Worm (Caenorhabditis elegans) whole organism, young adult: ENCODE results near the gene F13D12.8.

Experiments used
- B0336.3 ChIP-seq: fragments of 200-800 bp; sonication (Bioruptor generic); IDR thresholded peaks from 2 replicates; pipeline ENCODE4 v1.3.6; 2022; ENCODE audit warnings: missing genetic modification characterization, missing compliant biosample characterization
- C06A6.2 ChIP-seq: fragments of 200-800 bp; sonication (Bioruptor generic); conservative IDR thresholded peaks from 2 replicates; pipeline ENCODE4 v1.3.6; 2022; ENCODE audit warnings: missing genetic modification characterization, missing compliant biosample characterization
- F10E7.11 ChIP-seq: sonication (generic microtip); optimal IDR thresholded peaks from 2 replicates; lab custom pipeline; 2017; ENCODE audit warnings: mild to moderate bottlenecking, missing genetic modification characterization, moderate library complexity, missing compliant biosample characterization
- F22D6.2 ChIP-seq: sonication (generic microtip); optimal IDR thresholded peaks from 2 replicates; lab custom pipeline; 2016; ENCODE audit warnings: mild to moderate bottlenecking, missing genetic modification characterization, missing compliant biosample characterization
- F39B2.1 ChIP-seq: fragments of 200-800 bp; sonication (Bioruptor generic); IDR thresholded peaks from 2 replicates; pipeline ENCODE4 v1.3.6; 2022; ENCODE audit warnings: missing genetic modification reagents, missing genetic modification characterization, missing compliant biosample characterization
- F55B11.4 ChIP-seq: sonication (generic microtip); optimal IDR thresholded peaks from 2 replicates; lab custom pipeline; 2016; ENCODE audit warnings: missing compliant biosample characterization, missing genetic modification characterization, borderline replicate concordance; ENCODE audit not compliant: insufficient read depth
- K11D2.4 ChIP-seq: fragments of 200-800 bp; sonication (Bioruptor generic); IDR thresholded peaks from 2 replicates; pipeline ENCODE4 v1.3.6; 2022; ENCODE audit warnings: missing genetic modification reagents, missing genetic modification characterization, missing compliant biosample characterization
- K12H6.12 ChIP-seq: fragments of 200-800 bp; sonication (Bioruptor generic); optimal IDR thresholded peaks from 2 replicates; lab custom pipeline; 2018; ENCODE audit warnings: mild to moderate bottlenecking, missing genetic modification characterization, missing compliant biosample characterization
- T07F8.4 ChIP-seq: sonication (generic microtip); optimal IDR thresholded peaks from 2 replicates; lab custom pipeline; 2016; ENCODE audit warnings: mild to moderate bottlenecking, missing genetic modification characterization, moderate library complexity, missing compliant biosample characterization
- T26A5.8 ChIP-seq: sonication (generic microtip); optimal IDR thresholded peaks from 2 replicates; lab custom pipeline; 2016; ENCODE audit warnings: missing genetic modification characterization, missing compliant biosample characterization
- Y53G8AR.9 ChIP-seq: fragments of 200-800 bp; sonication (Bioruptor generic); conservative IDR thresholded peaks from 2 replicates; pipeline ENCODE4 v1.3.6; 2022; ENCODE audit warnings: missing genetic modification reagents, missing genetic modification characterization, missing compliant biosample characterization
- Y56A3A.18 ChIP-seq: fragments of 200-800 bp; sonication (Bioruptor generic); IDR thresholded peaks from 2 replicates; pipeline ENCODE4 v1.3.6; 2022; ENCODE audit warnings: missing genetic modification reagents, missing genetic modification characterization, missing compliant biosample characterization
- Y67H2A.10 ChIP-seq: fragments of 200-800 bp; sonication (Bioruptor generic); conservative IDR thresholded peaks from 2 replicates; pipeline ENCODE4 v1.3.6; 2022; ENCODE audit warnings: missing genetic modification reagents, missing genetic modification characterization, missing compliant biosample characterization
- akir-1 ChIP-seq: fragments of 200-800 bp; sonication (Bioruptor generic); optimal IDR thresholded peaks from 2 replicates; lab custom pipeline; 2018; ENCODE audit warnings: mild to moderate bottlenecking, missing genetic modification characterization, moderate library complexity, missing compliant biosample characterization
- bed-1 ChIP-seq: fragments of 200-800 bp; sonication (Bioruptor generic); IDR thresholded peaks from 2 replicates; pipeline ENCODE4 v1.3.6; 2022; ENCODE audit warnings: missing genetic modification reagents, missing genetic modification characterization, missing compliant biosample characterization
- ceh-79 ChIP-seq: sonication (generic microtip); optimal IDR thresholded peaks from 2 replicates; lab custom pipeline; 2017; ENCODE audit warnings: mild to moderate bottlenecking, missing genetic modification characterization, missing compliant biosample characterization
- die-1 ChIP-seq: sonication (generic microtip); optimal IDR thresholded peaks from 2 replicates; lab custom pipeline; 2016; ENCODE audit warnings: missing genotype, mild to moderate bottlenecking, missing genetic modification characterization, missing compliant biosample characterization
- efl-1 ChIP-seq: fragments of 150-350 bp; optimal IDR thresholded peaks from 2 replicates; lab custom pipeline; 2014; ENCODE audit warnings: missing biosample characterization, missing genetic modification reagents, missing genetic modification characterization
- ekl-4 ChIP-seq: fragments of 200-800 bp; sonication (Bioruptor generic); IDR thresholded peaks from 2 replicates; pipeline ENCODE4 v1.3.6; 2022; ENCODE audit warnings: missing genetic modification reagents, missing genetic modification characterization, missing compliant biosample characterization
- gei-17 ChIP-seq: fragments of 200-800 bp; sonication (Bioruptor generic); optimal IDR thresholded peaks from 2 replicates; lab custom pipeline; 2018; ENCODE audit warnings: mild to moderate bottlenecking, missing genetic modification characterization, missing compliant biosample characterization
- hlh-26 ChIP-seq: fragments of 200-800 bp; sonication (Bioruptor generic); conservative IDR thresholded peaks from 2 replicates; pipeline ENCODE4 v1.3.6; 2022; ENCODE audit warnings: missing genetic modification reagents, missing genetic modification characterization, missing compliant biosample characterization
- hrde-1 ChIP-seq: sonication (generic microtip); optimal IDR thresholded peaks from 2 replicates; lab custom pipeline; 2016; ENCODE audit warnings: missing genetic modification characterization, mild to moderate bottlenecking, missing compliant biosample characterization, moderate library complexity, missing genotype, missing genetic modification reagents, borderline replicate concordance
- lin-35 ChIP-seq, 3 experiments: fragments of 150-350 bp in 2 of 3; sonication (generic microtip) in 1 of 3; optimal IDR thresholded peaks; 2 replicates each; lab custom pipeline; 2014 to 2018; ENCODE audit warnings: missing biosample characterization in 3 of 3, missing genetic modification characterization in 3 of 3, missing genetic modification reagents in 3 of 3
- lin-40 ChIP-seq: sonication (generic microtip); optimal IDR thresholded peaks from 2 replicates; lab custom pipeline; 2016; ENCODE audit warnings: missing genetic modification characterization, mild to moderate bottlenecking, missing compliant biosample characterization, missing genotype, missing genetic modification reagents
- lin-54 ChIP-seq: fragments of 200-800 bp; sonication (Bioruptor generic); optimal IDR thresholded peaks from 2 replicates; lab custom pipeline; 2018; ENCODE audit warnings: mild to moderate bottlenecking, missing genetic modification characterization, missing compliant biosample characterization
- nfya-1 ChIP-seq: sonication (generic microtip); optimal IDR thresholded peaks from 2 replicates; lab custom pipeline; 2017; ENCODE audit warnings: antibody characterized with exemption, missing compliant biosample characterization, missing genetic modification characterization, borderline replicate concordance; ENCODE audit not compliant: insufficient read depth
- pha-4 ChIP-seq: fragments of 150-350 bp; sonication (generic microtip); optimal IDR thresholded peaks from 2 replicates; lab custom pipeline; 2014; ENCODE audit warnings: missing biosample characterization, missing genetic modification reagents, missing genetic modification characterization
- snpc-4 ChIP-seq, 5 experiments: fragments of 150-350 bp in 1 of 5; sonication (generic microtip) in 4 of 5; optimal IDR thresholded peaks; 2 replicates each; lab custom pipeline; 2014 to 2018; ENCODE audit warnings: missing genetic modification characterization in 5 of 5, missing biosample characterization in 3 of 5, antibody characterized with exemption in 2 of 5, mild to moderate bottlenecking in 2 of 5, missing compliant biosample characterization in 2 of 5, missing genotype in 2 of 5, moderate library complexity in 2 of 5, missing genetic modification reagents in 1 of 5
- somi-1 ChIP-seq: fragments of 200-800 bp; sonication (Bioruptor generic); optimal IDR thresholded peaks from 2 replicates; lab custom pipeline; 2018; ENCODE audit warnings: mild to moderate bottlenecking, missing genetic modification characterization, missing compliant biosample characterization
- tbx-9 ChIP-seq: sonication (generic microtip); optimal IDR thresholded peaks from 2 replicates; lab custom pipeline; 2016; ENCODE audit warnings: borderline replicate concordance, missing genetic modification characterization, inconsistent platforms, missing compliant biosample characterization
- tlf-1 ChIP-seq: fragments of 200-800 bp; sonication (Bioruptor generic); optimal IDR thresholded peaks from 2 replicates; lab custom pipeline; 2018; ENCODE audit warnings: mild to moderate bottlenecking, missing genetic modification characterization, missing compliant biosample characterization
- xnd-1 ChIP-seq: sonication (generic microtip); optimal IDR thresholded peaks from 2 replicates; lab custom pipeline; 2016; ENCODE audit warnings: missing genotype, missing genetic modification reagents, missing genetic modification characterization, missing compliant biosample characterization
- ztf-26 ChIP-seq: sonication (generic microtip); optimal IDR thresholded peaks from 2 replicates; lab custom pipeline; 2017; ENCODE audit warnings: missing genetic modification characterization, missing compliant biosample characterization
- ztf-6 ChIP-seq: fragments of 200-800 bp; sonication (Bioruptor generic); IDR thresholded peaks from 2 replicates; pipeline ENCODE4 v1.3.6; 2022; ENCODE audit warnings: missing genetic modification reagents, missing genetic modification characterization, missing compliant biosample characterization

F13D12.8 gene

ce11 chrII:11724362-11724761 is 8.0 kb downstream of the F13D12.8 start (continued):
- TF ChIP-seq K11D2.4 (GFP tag; lab: Robert Waterston, UW) (no peak), snpc-4 (GFP tag; optimal IDR thresholded peaks at IDR 0.05; lab: Kevin White, UChicago) (no peak), snpc-4 (tag; optimal IDR thresholded peaks at IDR 0.05; lab: Kevin White, UChicago) (peak in 1 of 4 experiments; percentile 5), lin-54 (GFP tag; lab: Kevin White, UChicago) (no peak), lin-40 (tag; lab: Kevin White, UChicago) (peak; percentile 34), efl-1 (GFP tag; lab: Kevin White, UChicago) (peak; percentile 29), pha-4 (no peak), K12H6.12 (tag; lab: Kevin White, UChicago) (peak; percentile 26), xnd-1 (tag; lab: Kevin White, UChicago) (no peak)

- no peak for TF ChIP-seq die-1 (tag; lab: Kevin White, UChicago)
- no peak for TF ChIP-seq F55B11.4 (tag; lab: Kevin White, UChicago)
- TF ChIP-seq gei-17, result no peak
- no peak for TF ChIP-seq lin-35 (GFP tag; optimal IDR thresholded peaks at IDR 0.05; lab: Kevin White, UChicago)
- TF ChIP-seq Y67H2A.10 (GFP tag; lab: Robert Waterston, UW), result no peak
- no peak for TF ChIP-seq Y56A3A.18 (GFP tag; lab: Robert Waterston, UW)
- no peak for TF ChIP-seq C06A6.2 (GFP tag; lab: Robert Waterston, UW)
- TF ChIP-seq Y53G8AR.9 (GFP tag; lab: Robert Waterston, UW), result no peak
- TF ChIP-seq B0336.3 (GFP tag; lab: Robert Waterston, UW), result no peak
- TF ChIP-seq nfya-1, result no peak
- TF ChIP-seq lin-40 (tag; lab: Kevin White, UChicago), result no peak
- TF ChIP-seq somi-1 (GFP tag; lab: Kevin White, UChicago), result no peak
- TF ChIP-seq K11D2.4 (GFP tag; lab: Robert Waterston, UW), result no peak
- TF ChIP-seq, all 124 proteins: peak for 0
Measured at ce11 chrII:11723904-11724303, 8.5 kb downstream of the F13D12.8 start, which contains the start of gene ldh-1. Gene ldh-1, plus strand, starts transcription at chrII:11724204.

- TF ChIP-seq T07F8.4 (tag; lab: Kevin White, UChicago), result no peak
- TF ChIP-seq akir-1 (GFP tag; lab: Kevin White, UChicago), result no peak
- no peak for TF ChIP-seq F10E7.11 (tag; lab: Kevin White, UChicago)
- no peak for TF ChIP-seq tbx-9 (tag; lab: Kevin White, UChicago)
- TF ChIP-seq F39B2.1 (GFP tag; lab: Robert Waterston, UW), result no peak
- TF ChIP-seq hrde-1 (tag; lab: Kevin White, UChicago), result no peak
- TF ChIP-seq bed-1 (GFP tag; lab: Robert Waterston, UW), result no peak
- no peak for TF ChIP-seq F22D6.2 (tag; lab: Kevin White, UChicago)
- no peak for TF ChIP-seq ztf-6 (GFP tag; lab: Robert Waterston, UW)
- TF ChIP-seq hlh-26, result no peak
- TF ChIP-seq lin-35 (GFP tag; optimal IDR thresholded peaks at IDR 0.05; lab: Kevin White, UChicago), result no peak
- no peak for TF ChIP-seq Y53G8AR.9 (GFP tag; lab: Robert Waterston, UW)
- TF ChIP-seq ekl-4 (GFP tag; lab: Robert Waterston, UW), result no peak
- TF ChIP-seq tlf-1 (GFP tag; lab: Kevin White, UChicago), result no peak
- TF ChIP-seq ceh-79, result no peak
- no peak for TF ChIP-seq ztf-26 (tag; lab: Kevin White, UChicago)
- TF ChIP-seq T26A5.8 (tag; lab: Kevin White, UChicago), result no peak
Measured at ce11 chrII:11722164-11722563, 10.2 kb downstream of the F13D12.8 start.
